Fruit fly (Drosophila melanogaster) whole organism, embryonic: Measurements from ENCODE around the gene CG9970.

Experiments used
- C15 ChIP-seq: fragments of 200-800 bp; sonication (Bioruptor generic); IDR thresholded peaks from 3 replicates; pipeline ENCODE4 v1.3.6; 2022; ENCODE audit warnings: missing biosample characterization, missing genetic modification characterization
- CG1024 ChIP-seq: fragments of 200-800 bp; sonication (Bioruptor generic); IDR thresholded peaks from 2 replicates; pipeline ENCODE4 v1.3.6; 2022; ENCODE audit warnings: missing biosample characterization, missing genetic modification characterization
- CG10543 ChIP-seq: fragments of 200-800 bp; sonication (Bioruptor generic); optimal IDR thresholded peaks from 3 replicates; lab custom pipeline; 2017; ENCODE audit warnings: missing biosample characterization, mild to moderate bottlenecking, missing genetic modification characterization, moderate library complexity
- CG12236 ChIP-seq: fragments of 200-800 bp; sonication (Bioruptor generic); optimal IDR thresholded peaks from 2 replicates; lab custom pipeline; 2016; ENCODE audit warnings: missing biosample characterization, missing genetic modification characterization
- CG12659 ChIP-seq: fragments of 200-800 bp; sonication (Bioruptor generic); optimal IDR thresholded peaks from 3 replicates; lab custom pipeline; 2017; ENCODE audit warnings: mild to moderate bottlenecking, missing biosample characterization, missing genetic modification reagents, missing genetic modification characterization
- CG15073 ChIP-seq: fragments of 200-800 bp; sonication (Bioruptor generic); optimal IDR thresholded peaks from 2 replicates; lab custom pipeline; 2016; ENCODE audit warnings: missing biosample characterization, missing genetic modification characterization
- CG1603 ChIP-seq: fragments of 200-800 bp; sonication (Bioruptor generic); optimal IDR thresholded peaks from 2 replicates; lab custom pipeline; 2019; ENCODE audit warnings: missing biosample characterization, mild to moderate bottlenecking, missing genetic modification characterization, moderate library complexity
- CG16813 ChIP-seq: fragments of 200-800 bp; sonication (Bioruptor generic); IDR thresholded peaks from 3 replicates; pipeline ENCODE4 v1.3.6; 2022; ENCODE audit warnings: missing biosample characterization, missing genetic modification characterization; ENCODE audit not compliant: partially characterized antibody
- CG17186 ChIP-seq: fragments of 200-800 bp; sonication (Bioruptor generic); optimal IDR thresholded peaks from 3 replicates; lab custom pipeline; 2017; ENCODE audit warnings: missing biosample characterization, missing genetic modification reagents, missing genetic modification characterization
- CG1832 ChIP-seq: fragments of 200-800 bp; sonication (Bioruptor generic); optimal IDR thresholded peaks from 2 replicates; lab custom pipeline; 2017; ENCODE audit warnings: missing biosample characterization, mild to moderate bottlenecking, missing genetic modification characterization, inconsistent platforms
- CG2199 ChIP-seq: fragments of 200-800 bp; sonication (Bioruptor generic); IDR thresholded peaks from 3 replicates; pipeline ENCODE4 v1.3.6; 2022; ENCODE audit warnings: missing biosample characterization, missing genetic modification characterization
- CG34376 ChIP-seq: fragments of 200-800 bp; sonication (Bioruptor generic); optimal IDR thresholded peaks from 2 replicates; lab custom pipeline; 2018; ENCODE audit warnings: missing biosample characterization, mild to moderate bottlenecking, missing genetic modification characterization
- CG34422 ChIP-seq: fragments of 200-800 bp; sonication (Bioruptor generic); IDR thresholded peaks from 3 replicates; pipeline ENCODE4 v1.3.6; 2022; ENCODE audit warnings: missing biosample characterization, missing genetic modification characterization
- CG4328 ChIP-seq: fragments of 200-800 bp; sonication (Bioruptor generic); optimal IDR thresholded peaks from 3 replicates; lab custom pipeline; 2017; ENCODE audit warnings: missing biosample characterization, missing genetic modification reagents, missing genetic modification characterization
- CG4360 ChIP-seq: fragments of 200-800 bp; sonication (Bioruptor generic); IDR thresholded peaks from 2 replicates; pipeline ENCODE4 v1.3.6; 2022; ENCODE audit warnings: missing biosample characterization, missing genetic modification characterization
- CG5180 ChIP-seq: fragments of 200-800 bp; sonication (Bioruptor generic); optimal IDR thresholded peaks from 3 replicates; lab custom pipeline; 2017; ENCODE audit warnings: missing biosample characterization, missing genetic modification characterization, mild to moderate bottlenecking, moderate library complexity, missing genetic modification reagents
- CG5245 ChIP-seq: fragments of 200-800 bp; sonication (Bioruptor generic); optimal IDR thresholded peaks from 3 replicates; lab custom pipeline; 2016; ENCODE audit warnings: missing biosample characterization, missing genetic modification characterization
- Dfd ChIP-seq, 2 experiments: fragments of >200 bp; optimal IDR thresholded peaks; 2 replicates each; lab custom pipeline; 2017; ENCODE audit warnings: missing biosample characterization in 2 of 2, missing genetic modification characterization in 2 of 2
- Doc3 ChIP-seq: fragments of 200-800 bp; sonication (Bioruptor generic); IDR thresholded peaks from 3 replicates; pipeline ENCODE4 v1.3.6; 2022; ENCODE audit warnings: missing biosample characterization, missing genetic modification characterization; ENCODE audit not compliant: partially characterized antibody
- Jarid2 ChIP-seq: fragments of 200-800 bp; sonication (Bioruptor generic); optimal IDR thresholded peaks from 3 replicates; lab custom pipeline; 2017; ENCODE audit warnings: mild to moderate bottlenecking, missing biosample characterization, missing genetic modification reagents, missing genetic modification characterization
- MESR4 ChIP-seq: fragments of 200-800 bp; sonication (Bioruptor generic); optimal IDR thresholded peaks from 2 replicates; lab custom pipeline; 2018; ENCODE audit warnings: missing biosample characterization, mild to moderate bottlenecking, missing genetic modification characterization, moderate library complexity
- Tbp ChIP-seq: fragments of >200 bp; optimal IDR thresholded peaks from 2 replicates; lab custom pipeline; 2018; ENCODE audit warnings: missing biosample characterization, missing genetic modification characterization
- Xrp1 ChIP-seq: fragments of 200-800 bp; sonication (Bioruptor generic); IDR thresholded peaks from 2 replicates; pipeline ENCODE4 v1.3.6; 2022; ENCODE audit warnings: missing biosample characterization, missing genetic modification characterization
- aop ChIP-seq: fragments of 200-800 bp; sonication (Bioruptor generic); IDR thresholded peaks from 2 replicates; pipeline ENCODE4 v1.3.6; 2022; ENCODE audit warnings: missing biosample characterization, missing genetic modification characterization
- ato ChIP-seq: fragments of 200-800 bp; sonication (Bioruptor generic); IDR thresholded peaks from 2 replicates; pipeline ENCODE4 v1.3.6; 2022; ENCODE audit warnings: missing biosample characterization, missing genetic modification characterization; ENCODE audit not compliant: partially characterized antibody
- bbx ChIP-seq: fragments of 200-800 bp; sonication (Bioruptor generic); IDR thresholded peaks from 2 replicates; pipeline ENCODE4 v1.3.6; 2022; ENCODE audit warnings: missing biosample characterization, missing genetic modification characterization; ENCODE audit not compliant: partially characterized antibody
- bsh ChIP-seq, 2 experiments: fragments of 200-800 bp; sonication (Bioruptor generic); optimal IDR thresholded peaks; 2 replicates each; lab custom pipeline; 2017 to 2018; ENCODE audit warnings: mild to moderate bottlenecking in 2 of 2, missing biosample characterization in 2 of 2, missing genetic modification characterization in 2 of 2, moderate library complexity in 1 of 2
- caup ChIP-seq: fragments of 200-800 bp; sonication (Bioruptor generic); optimal IDR thresholded peaks from 3 replicates; lab custom pipeline; 2017; ENCODE audit warnings: missing biosample characterization, mild to moderate bottlenecking, missing genetic modification characterization, moderate library complexity; ENCODE audit not compliant: severe bottlenecking
- cg ChIP-seq: fragments of 200-800 bp; sonication (Bioruptor generic); optimal IDR thresholded peaks from 3 replicates; lab custom pipeline; 2019; ENCODE audit warnings: missing biosample characterization, mild to moderate bottlenecking, missing genetic modification characterization, moderate library complexity
- chm ChIP-seq: fragments of 200-800 bp; sonication (Bioruptor generic); IDR thresholded peaks from 2 replicates; pipeline ENCODE4 v1.3.6; 2022; ENCODE audit warnings: missing biosample characterization, missing genetic modification characterization
- cwo ChIP-seq: fragments of 200-800 bp; sonication (Bioruptor generic); optimal IDR thresholded peaks from 3 replicates; lab custom pipeline; 2017; ENCODE audit warnings: missing biosample characterization, missing genetic modification characterization, mild to moderate bottlenecking, moderate library complexity, missing genetic modification reagents
- eyg ChIP-seq: fragments of 200-800 bp; sonication (Bioruptor generic); optimal IDR thresholded peaks from 3 replicates; lab custom pipeline; 2016; ENCODE audit warnings: missing biosample characterization, missing genetic modification characterization
- grau ChIP-seq: fragments of 200-800 bp; optimal IDR thresholded peaks from 3 replicates; lab custom pipeline; 2019; ENCODE audit warnings: missing biosample characterization, mild to moderate bottlenecking, missing genetic modification characterization, moderate library complexity
- inv ChIP-seq: fragments of 200-800 bp; sonication (Bioruptor generic); IDR thresholded peaks from 2 replicates; pipeline ENCODE4 v1.3.6; 2022; ENCODE audit warnings: missing biosample characterization, missing genetic modification characterization; ENCODE audit not compliant: partially characterized antibody
- kni ChIP-seq: fragments of 200-800 bp; sonication (Bioruptor generic); optimal IDR thresholded peaks from 3 replicates; lab custom pipeline; 2017; ENCODE audit warnings: mild to moderate bottlenecking, missing biosample characterization, missing genetic modification reagents, missing genetic modification characterization
- lov ChIP-seq, 2 experiments: fragments of 200-800 bp in 1 of 2; fragments of >200 bp in 1 of 2; sonication (Bioruptor generic) in 1 of 2; IDR thresholded peaks in 1 of 2; optimal IDR thresholded peaks in 1 of 2; 2 replicates in 1 of 2; 3 replicates in 1 of 2; pipeline versions ENCODE4 v1.3.6 to Lab custom; 2017 to 2022; ENCODE audit warnings: missing biosample characterization in 1 of 2, missing genetic modification characterization in 1 of 2
- nom ChIP-seq: fragments of 200-800 bp; sonication (Bioruptor generic); optimal IDR thresholded peaks from 2 replicates; lab custom pipeline; 2017; ENCODE audit warnings: missing biosample characterization, missing genetic modification characterization, mild to moderate bottlenecking, moderate library complexity, missing genetic modification reagents
- run ChIP-seq: fragments of 200-800 bp; sonication (Bioruptor generic); optimal IDR thresholded peaks from 3 replicates; lab custom pipeline; 2018; ENCODE audit warnings: missing biosample characterization, mild to moderate bottlenecking, missing genetic modification characterization
- slbo ChIP-seq: fragments of 200-800 bp; sonication (Bioruptor generic); IDR thresholded peaks from 2 replicates; pipeline ENCODE4 v1.3.6; 2022; ENCODE audit warnings: missing biosample characterization, missing genetic modification characterization
- tna ChIP-seq: fragments of 200-800 bp; sonication (Bioruptor generic); IDR thresholded peaks from 2 replicates; pipeline ENCODE4 v1.3.6; 2022; ENCODE audit warnings: missing biosample characterization, missing genetic modification characterization; ENCODE audit not compliant: partially characterized antibody
- trem ChIP-seq: fragments of 200-800 bp; optimal IDR thresholded peaks from 3 replicates; lab custom pipeline; 2019; ENCODE audit warnings: missing biosample characterization, mild to moderate bottlenecking, missing genetic modification characterization, moderate library complexity
- z ChIP-seq: fragments of 200-800 bp; sonication (Bioruptor generic); IDR thresholded peaks from 3 replicates; pipeline ENCODE4 v1.3.6; 2022; ENCODE audit warnings: missing biosample characterization, missing genetic modification characterization

The CG9970 gene

DNA sequence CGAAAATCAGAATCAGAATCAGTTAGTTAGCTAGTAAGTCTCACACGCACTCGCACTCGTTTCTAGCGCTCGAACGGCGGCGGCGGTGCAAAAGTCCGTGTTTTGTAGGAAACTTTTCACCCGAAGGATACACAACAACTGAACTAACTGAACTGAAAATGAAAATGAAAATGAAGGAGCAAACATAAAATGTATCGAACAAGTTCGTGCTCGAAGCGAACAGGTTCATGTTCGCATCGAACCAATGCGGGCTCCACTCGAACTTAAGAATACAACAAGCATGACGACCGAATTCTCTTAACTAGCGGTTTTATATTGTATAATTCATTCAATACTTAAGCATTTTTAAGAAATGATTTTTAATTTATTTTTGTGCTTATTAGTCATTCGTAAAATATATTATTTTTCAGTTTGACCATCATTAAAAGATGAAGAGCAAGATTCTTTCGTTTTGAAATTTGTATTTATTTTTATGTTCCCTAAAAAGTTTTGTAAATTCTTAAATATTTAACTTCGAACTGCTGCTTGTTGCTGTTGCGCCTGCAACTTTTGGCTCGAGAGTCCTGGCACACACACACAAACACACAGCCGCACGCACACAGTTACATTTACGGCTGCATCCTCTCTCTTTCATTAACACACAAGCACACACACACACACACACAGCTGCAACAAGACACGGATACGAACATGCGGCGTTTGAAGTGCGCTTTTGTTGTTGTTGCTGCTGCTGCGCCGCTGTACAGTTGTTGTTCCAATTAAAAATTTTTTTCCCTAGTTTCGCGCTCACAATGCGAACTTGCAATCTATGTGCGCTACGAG is 37.2 kb downstream of the CG9970 start, which contains the start of gene Tet:
Gene Tet, minus strand, starts transcription at position 154 of the 822 bp plus-strand sequence.
- TF ChIP-seq trem, result peak; percentile 10
- TF ChIP-seq chm (GFP tag; lab: Robert Waterston, UW), result 0 out of 2 replicates have a peak, but pooled peaks have one; percentile 2
- TF ChIP-seq z (GFP tag; lab: Robert Waterston, UW), result 0 out of 3 replicates have a peak, but pooled peaks have one; percentile 44
- TF ChIP-seq CG5245 (GFP tag; lab: Kevin White, UChicago), result no peak
- TF ChIP-seq lov (optimal IDR thresholded peaks at IDR 0.05; lab: Kevin White, UChicago), result no peak
- TF ChIP-seq lov (GFP tag; IDR thresholded peaks at IDR 0.05; lab: Robert Waterston, UW), result no peak
- TF ChIP-seq tna, result 0 out of 2 replicates have a peak, but pooled peaks have one; percentile 10
- TF ChIP-seq CG34422 (GFP tag; lab: Robert Waterston, UW), result no peak
- TF ChIP-seq CG34376, result no peak
- TF ChIP-seq CG2199 (GFP tag; lab: Robert Waterston, UW), result peak; percentile 38; the same call in 1 of the 3 replicates
- no peak for TF ChIP-seq Doc3 (GFP tag; lab: Robert Waterston, UW)
- TF ChIP-seq CG5180 (GFP tag; lab: Kevin White, UChicago), result peak; percentile 98
- no peak for TF ChIP-seq CG16813 (GFP tag; lab: Robert Waterston, UW)
- peak; percentile 78 for TF ChIP-seq cg (GFP tag; lab: Kevin White, UChicago)
- no peak for TF ChIP-seq CG10543 (GFP tag; lab: Kevin White, UChicago)
- peak in 1 of 2 experiments; percentile 76 for TF ChIP-seq Dfd (GFP tag; optimal IDR thresholded peaks at IDR 0.05; lab: Kevin White, UChicago)
- peak; percentile 96 for TF ChIP-seq CG4360 (GFP tag; lab: Robert Waterston, UW)
- TF ChIP-seq Jarid2 (GFP tag; lab: Kevin White, UChicago), result peak; percentile 71

DNA sequence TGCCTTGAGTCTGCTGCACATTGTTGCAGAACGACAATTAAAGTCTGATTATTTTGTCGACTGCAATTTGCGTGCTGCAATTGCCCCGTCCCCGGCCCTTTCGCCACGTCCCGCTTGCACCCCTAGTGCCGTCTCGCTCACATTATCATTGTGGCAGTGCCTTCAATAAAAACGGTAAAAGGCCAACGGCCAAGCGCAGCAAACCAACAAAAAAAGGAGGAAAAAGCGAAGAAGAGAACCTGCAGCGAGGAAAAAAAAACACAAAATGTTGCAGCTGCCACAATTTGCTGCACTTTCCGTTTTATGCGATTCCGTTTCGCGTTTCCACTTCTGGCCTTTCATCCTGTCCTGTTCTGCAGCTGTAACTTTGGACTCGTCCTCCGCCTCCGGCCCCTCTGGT is 42.4 kb downstream of the CG9970 start:
- TF ChIP-seq run (tag; lab: Kevin White, UChicago), result no peak
- TF ChIP-seq CG1832, result peak; percentile 34
- TF ChIP-seq kni, result no peak
- TF ChIP-seq CG4328, result no peak
- TF ChIP-seq nom, result peak; percentile 34
- TF ChIP-seq, all 482 proteins: peak for 2

DNA sequence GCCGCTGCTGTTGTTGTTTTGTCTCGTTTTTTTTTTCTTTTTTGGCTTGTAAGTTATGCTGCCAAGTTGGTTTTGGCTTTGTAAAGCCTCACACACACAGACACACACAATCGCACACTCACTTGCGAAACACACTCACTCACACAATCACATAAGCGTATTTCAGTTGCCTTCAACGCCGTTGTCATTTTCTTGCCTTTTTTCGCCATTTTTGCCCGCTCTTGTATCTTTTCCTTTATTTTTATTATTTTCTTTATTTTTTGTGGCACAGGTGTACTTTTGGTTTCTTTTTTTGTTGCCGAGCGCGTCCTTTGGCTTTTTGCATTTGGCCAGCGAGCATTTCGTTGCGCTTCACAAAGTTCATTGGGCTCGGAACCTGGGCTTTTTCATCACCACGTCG is 43.4 kb downstream of the CG9970 start:
- TF ChIP-seq cwo (GFP tag; lab: Kevin White, UChicago) (no peak), CG12236 (GFP tag; lab: Kevin White, UChicago) (no peak), aop (GFP tag; lab: Robert Waterston, UW) (no peak), CG1024 (GFP tag; lab: Robert Waterston, UW) (no peak), eyg (GFP tag; lab: Kevin White, UChicago) (no peak), inv (GFP tag; lab: Robert Waterston, UW) (no peak), CG16813 (GFP tag; lab: Robert Waterston, UW) (no peak), Xrp1 (no peak), nom (peak; percentile 92), bbx (GFP tag; lab: Robert Waterston, UW) (no peak), bsh (GFP tag; optimal IDR thresholded peaks at IDR 0.05; lab: Kevin White, UChicago) (peak in 1 of 2 experiments; percentile 31), MESR4 (no peak)

DNA sequence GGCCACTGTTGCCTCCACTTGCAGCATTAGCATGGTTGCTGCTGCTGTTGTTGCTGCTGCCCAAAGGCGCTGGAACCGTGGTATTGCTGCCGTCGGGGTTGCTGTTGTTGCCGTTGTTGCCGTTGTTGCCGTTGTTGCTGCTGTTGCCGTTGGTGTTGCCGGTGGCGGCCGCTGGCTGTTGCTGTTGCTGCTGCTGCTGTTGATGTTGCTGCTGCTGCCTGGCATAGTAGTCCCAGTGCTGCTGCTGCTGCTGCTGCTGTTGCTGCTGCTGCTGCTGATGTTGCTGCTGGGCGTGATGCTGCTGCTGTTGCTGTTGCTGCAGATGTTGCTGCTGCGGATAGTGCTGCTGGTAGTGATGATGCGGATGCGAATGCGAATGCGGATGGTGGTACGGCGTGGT is 45.3 kb downstream of the CG9970 start:
- TF ChIP-seq Jarid2 (GFP tag; lab: Kevin White, UChicago) (no peak), CG1603 (no peak), caup (GFP tag; lab: Kevin White, UChicago) (no peak), CG17186 (no peak), CG12659 (GFP tag; lab: Kevin White, UChicago) (no peak), C15 (GFP tag; lab: Robert Waterston, UW) (no peak), grau (tag; lab: Kevin White, UChicago) (no peak), CG15073 (no peak), slbo (GFP tag; lab: Robert Waterston, UW) (0 out of 2 replicates have a peak, but pooled peaks have one; percentile 2), tna (no peak), ato (GFP tag; lab: Robert Waterston, UW) (no peak), Tbp (no peak), CG1024 (GFP tag; lab: Robert Waterston, UW) (no peak), CG12236 (GFP tag; lab: Kevin White, UChicago) (no peak)
